Worm (Caenorhabditis elegans): ENCODE results near the gene jbts-14.

- TF ChIP-seq repo-1 (tag; optimal IDR thresholded peaks at IDR 0.05) (no peak), efl-1 (GFP tag; optimal IDR thresholded peaks at IDR 0.05) (no peak), F33H1.4 (GFP tag; IDR thresholded peaks at IDR 0.05) (no peak), aptf-3 (GFP tag; IDR thresholded peaks at IDR 0.05) (no peak), ceh-91 (GFP tag; IDR thresholded peaks at IDR 0.05) (no peak), Y79H2A.3 (GFP tag; conservative IDR thresholded peaks at IDR 0.05) (no peak), B0035.1 (tag; optimal IDR thresholded peaks at IDR 0.05) (no peak), rpc-1 (optimal IDR thresholded peaks at IDR 0.05) (no peak), rpc-1 (tag; optimal IDR thresholded peaks at IDR 0.05) (no peak), attf-6 (GFP tag; IDR thresholded peaks at IDR 0.05) (no peak), lsy-27 (tag; optimal IDR thresholded peaks at IDR 0.05; ENCODE audit: borderline replicate concordance, insufficient read depth) (no peak)
Observed at ce11 chrX:8677320-8677719, 26.8 kb upstream of the jbts-14 start.
